Fruit fly (Drosophila melanogaster): Measurements from ENCODE around the gene Teh3.

The Teh3 gene

dm6 chr3L:4133724-4134678 is 50.5 kb downstream of the Teh3 start, which contains the start of gene ens (continued):
- no peak for TF ChIP-seq wek (GFP tag; optimal IDR thresholded peaks at IDR 0.05)
- no peak for TF ChIP-seq hkb (optimal IDR thresholded peaks at IDR 0.05)
- TF ChIP-seq hkb (GFP tag; IDR thresholded peaks at IDR 0.05): no peak
- TF ChIP-seq dpn (GFP tag; optimal IDR thresholded peaks at IDR 0.05): no peak
- TF ChIP-seq stc (GFP tag; IDR thresholded peaks at IDR 0.05): no peak
- no peak for TF ChIP-seq CG15479 (GFP tag; optimal IDR thresholded peaks at IDR 0.05)
- TF ChIP-seq CG6791 (GFP tag; IDR thresholded peaks at IDR 0.05; ENCODE audit: partially characterized antibody): no peak
- no peak for TF ChIP-seq Xbp1 (GFP tag; optimal IDR thresholded peaks at IDR 0.05)
- TF ChIP-seq phol (tag; optimal IDR thresholded peaks at IDR 0.05): peak; percentile 72
- TF ChIP-seq Fer2 (tag; optimal IDR thresholded peaks at IDR 0.05): no peak
- no peak for TF ChIP-seq Dek (tag; optimal IDR thresholded peaks at IDR 0.05)
- peak; percentile 35; the same call in 1 of the 2 replicates for TF ChIP-seq Dref (GFP tag; IDR thresholded peaks at IDR 0.05)
- TF ChIP-seq Hr39 (optimal IDR thresholded peaks at IDR 0.05): no peak
- no peak for TF ChIP-seq CG10209 (GFP tag; optimal IDR thresholded peaks at IDR 0.05)
- no peak for TF ChIP-seq btn (GFP tag; optimal IDR thresholded peaks at IDR 0.05)
- no peak for TF ChIP-seq chif (GFP tag; optimal IDR thresholded peaks at IDR 0.05)
- peak; percentile 42; the same call in 1 of the 2 replicates for TF ChIP-seq E2f2 (GFP tag; IDR thresholded peaks at IDR 0.05)
- no peak for TF ChIP-seq D19B (GFP tag; optimal IDR thresholded peaks at IDR 0.05)
- TF ChIP-seq CG11085 (GFP tag; IDR thresholded peaks at IDR 0.05): no peak
- no peak for TF ChIP-seq Ssrp (tag; optimal IDR thresholded peaks at IDR 0.05)
- TF ChIP-seq ind (GFP tag; optimal IDR thresholded peaks at IDR 0.05): no peak
- TF ChIP-seq kni (GFP tag; optimal IDR thresholded peaks at IDR 0.05): no peak
- TF ChIP-seq CG11696 (GFP tag; IDR thresholded peaks at IDR 0.05): no peak
- TF ChIP-seq zfh2 (GFP tag; optimal IDR thresholded peaks at IDR 0.05): no peak
- TF ChIP-seq CG10366 (GFP tag; IDR thresholded peaks at IDR 0.05): no peak
- TF ChIP-seq bab2 (GFP tag; optimal IDR thresholded peaks at IDR 0.05): no peak
- no peak for TF ChIP-seq Deaf1 (tag; optimal IDR thresholded peaks at IDR 0.05)
- TF ChIP-seq Adf1 (GFP tag; IDR thresholded peaks at IDR 0.05): peak; percentile 21; the same call in 1 of the 2 replicates
- TF ChIP-seq C15 (GFP tag; IDR thresholded peaks at IDR 0.05): no peak
- TF ChIP-seq CG2116 (GFP tag; optimal IDR thresholded peaks at IDR 0.05): no peak
- TF ChIP-seq Optix (GFP tag; IDR thresholded peaks at IDR 0.05): no peak
- TF ChIP-seq Kr (GFP tag; optimal IDR thresholded peaks at IDR 0.05): no peak
- TF ChIP-seq HmgZ (tag; optimal IDR thresholded peaks at IDR 0.05): peak; percentile 6
- TF ChIP-seq abd-A (tag; optimal IDR thresholded peaks at IDR 0.05): no peak
- no peak for TF ChIP-seq CG2712 (tag; optimal IDR thresholded peaks at IDR 0.05)
- no peak for TF ChIP-seq Vsx1 (GFP tag; optimal IDR thresholded peaks at IDR 0.05)
- TF ChIP-seq B-H1 (GFP tag; IDR thresholded peaks at IDR 0.05): no peak
- no peak for TF ChIP-seq CHES-1-like (GFP tag; optimal IDR thresholded peaks at IDR 0.05)
- TF ChIP-seq ATbp (GFP tag; optimal IDR thresholded peaks at IDR 0.05): no peak
- TF ChIP-seq CG18619 (GFP tag; optimal IDR thresholded peaks at IDR 0.05): no peak
- TF ChIP-seq CG13296 (GFP tag; optimal IDR thresholded peaks at IDR 0.05): no peak
- no peak for TF ChIP-seq dysf (GFP tag; IDR thresholded peaks at IDR 0.05)
- TF ChIP-seq ac (GFP tag; optimal IDR thresholded peaks at IDR 0.05): peak; percentile 9
- no peak for TF ChIP-seq H15 (GFP tag; IDR thresholded peaks at IDR 0.05)
- no peak for TF ChIP-seq pfk (GFP tag; optimal IDR thresholded peaks at IDR 0.05)
- no peak for TF ChIP-seq CoRest (tag; optimal IDR thresholded peaks at IDR 0.05)
- TF ChIP-seq CG10959 (GFP tag; IDR thresholded peaks at IDR 0.05): no peak
- no peak for TF ChIP-seq trh (GFP tag; optimal IDR thresholded peaks at IDR 0.05)
- TF ChIP-seq CG13424 (tag; optimal IDR thresholded peaks at IDR 0.05): no peak
- peak; percentile 88 for TF ChIP-seq cg (GFP tag; optimal IDR thresholded peaks at IDR 0.05)

Data from whole organism, embryonic.